Fruit fly (Drosophila melanogaster) whole organism, embryonic: ENCODE data around the gene mask.

ENCODE experiments used
- Antp ChIP-seq: fragments of 200-800 bp; sonication (Bioruptor generic); optimal IDR thresholded peaks from 3 replicates; lab custom pipeline; 2016; ENCODE audit warnings: missing biosample characterization, missing genetic modification characterization
- Asciz ChIP-seq: fragments of 200-800 bp; sonication (Bioruptor generic); optimal IDR thresholded peaks from 2 replicates; lab custom pipeline; 2017; ENCODE audit warnings: missing biosample characterization, mild to moderate bottlenecking, missing genetic modification characterization, missing genetic modification reagents
- Bdp1 ChIP-seq: fragments of 200-800 bp; sonication (Bioruptor generic); optimal IDR thresholded peaks from 3 replicates; lab custom pipeline; 2016; ENCODE audit warnings: missing biosample characterization, missing genetic modification characterization
- CG10209 ChIP-seq: fragments of 200-800 bp; sonication (Bioruptor generic); optimal IDR thresholded peaks from 3 replicates; lab custom pipeline; 2017; ENCODE audit warnings: missing biosample characterization, mild to moderate bottlenecking, missing genetic modification characterization, missing genetic modification reagents
- CG10959 ChIP-seq: fragments of 200-800 bp; sonication (Bioruptor generic); IDR thresholded peaks from 2 replicates; pipeline ENCODE4 v1.3.6; 2022; ENCODE audit warnings: missing biosample characterization, missing genetic modification characterization
- CG10979 ChIP-seq: fragments of 200-800 bp; sonication (Bioruptor generic); optimal IDR thresholded peaks from 2 replicates; lab custom pipeline; 2018; ENCODE audit warnings: missing biosample characterization, mild to moderate bottlenecking, missing genetic modification characterization, moderate library complexity
- CG11560 ChIP-seq: fragments of 200-800 bp; sonication (Bioruptor generic); IDR thresholded peaks from 3 replicates; pipeline ENCODE4 v1.3.6; 2022; ENCODE audit warnings: missing biosample characterization, missing genetic modification characterization
- CG11695 ChIP-seq: fragments of 200-800 bp; sonication (Bioruptor generic); IDR thresholded peaks from 3 replicates; pipeline ENCODE4 v1.3.6; 2022; ENCODE audit warnings: missing biosample characterization, missing genetic modification characterization
- CG12236 ChIP-seq: fragments of 200-800 bp; sonication (Bioruptor generic); optimal IDR thresholded peaks from 2 replicates; lab custom pipeline; 2016; ENCODE audit warnings: missing biosample characterization, missing genetic modification characterization
- CG12659 ChIP-seq: fragments of 200-800 bp; sonication (Bioruptor generic); optimal IDR thresholded peaks from 3 replicates; lab custom pipeline; 2017; ENCODE audit warnings: mild to moderate bottlenecking, missing biosample characterization, missing genetic modification reagents, missing genetic modification characterization
- CG14050 ChIP-seq: fragments of 200-800 bp; sonication (Bioruptor generic); IDR thresholded peaks from 3 replicates; pipeline ENCODE4 v1.3.6; 2022; ENCODE audit warnings: missing biosample characterization, missing genetic modification characterization
- CG1603 ChIP-seq: fragments of 200-800 bp; sonication (Bioruptor generic); optimal IDR thresholded peaks from 2 replicates; lab custom pipeline; 2019; ENCODE audit warnings: missing biosample characterization, mild to moderate bottlenecking, missing genetic modification characterization, moderate library complexity
- CG17328 ChIP-seq: fragments of 200-800 bp; sonication (Bioruptor generic); IDR thresholded peaks from 2 replicates; pipeline ENCODE4 v1.3.6; 2022; ENCODE audit warnings: missing biosample characterization, missing genetic modification characterization
- CG30403 ChIP-seq: fragments of 200-800 bp; sonication (Bioruptor generic); optimal IDR thresholded peaks from 3 replicates; lab custom pipeline; 2016; ENCODE audit warnings: missing biosample characterization, missing genetic modification characterization
- CG30431 ChIP-seq: fragments of 200-800 bp; sonication (Bioruptor generic); optimal IDR thresholded peaks from 2 replicates; lab custom pipeline; 2017; ENCODE audit warnings: missing biosample characterization, missing genetic modification characterization
- CG32772 ChIP-seq: fragments of 200-800 bp; sonication (Bioruptor generic); IDR thresholded peaks from 2 replicates; pipeline ENCODE4 v1.3.6; 2022; ENCODE audit warnings: missing biosample characterization, missing genetic modification characterization
- CG3995 ChIP-seq: fragments of 200-800 bp; sonication (Bioruptor generic); optimal IDR thresholded peaks from 3 replicates; lab custom pipeline; 2016; ENCODE audit warnings: missing biosample characterization, missing genetic modification characterization
- CG4404 ChIP-seq: fragments of 200-800 bp; sonication (Bioruptor generic); IDR thresholded peaks from 2 replicates; pipeline ENCODE4 v1.3.6; 2022; ENCODE audit warnings: missing biosample characterization, missing genetic modification characterization
- CG5180 ChIP-seq: fragments of 200-800 bp; sonication (Bioruptor generic); optimal IDR thresholded peaks from 3 replicates; lab custom pipeline; 2017; ENCODE audit warnings: missing biosample characterization, missing genetic modification characterization, mild to moderate bottlenecking, moderate library complexity, missing genetic modification reagents
- CG6813 ChIP-seq: fragments of 200-800 bp; sonication (Bioruptor generic); optimal IDR thresholded peaks from 2 replicates; lab custom pipeline; 2017; ENCODE audit warnings: missing biosample characterization, missing genetic modification characterization, mild to moderate bottlenecking, moderate library complexity, missing genetic modification reagents
- CG7357 ChIP-seq: fragments of 200-800 bp; sonication (Bioruptor generic); IDR thresholded peaks from 3 replicates; pipeline ENCODE4 v1.3.6; 2022; ENCODE audit warnings: missing biosample characterization, missing genetic modification characterization
- CrebB ChIP-seq: fragments of 200-800 bp; sonication (Bioruptor generic); optimal IDR thresholded peaks from 3 replicates; lab custom pipeline; 2018; ENCODE audit warnings: missing biosample characterization, mild to moderate bottlenecking, missing genetic modification characterization
- Dfd ChIP-seq, 2 experiments: fragments of >200 bp; optimal IDR thresholded peaks; 2 replicates each; lab custom pipeline; 2017; ENCODE audit warnings: missing biosample characterization in 2 of 2, missing genetic modification characterization in 2 of 2
- Drgx ChIP-seq: fragments of 200-800 bp; sonication (Bioruptor generic); IDR thresholded peaks from 2 replicates; pipeline ENCODE4 v1.3.6; 2022; ENCODE audit warnings: missing biosample characterization, missing genetic modification characterization
- H2.0 ChIP-seq: fragments of 200-800 bp; sonication (Bioruptor generic); IDR thresholded peaks from 2 replicates; pipeline ENCODE4 v1.3.6; 2022; ENCODE audit warnings: missing biosample characterization, missing genetic modification characterization
- Rx ChIP-seq: fragments of 200-800 bp; sonication (Bioruptor generic); IDR thresholded peaks from 2 replicates; pipeline ENCODE4 v1.3.6; 2022; ENCODE audit warnings: missing biosample characterization, missing genetic modification characterization
- Side ChIP-seq: fragments of 200-800 bp; sonication (Bioruptor generic); optimal IDR thresholded peaks from 2 replicates; lab custom pipeline; 2016; ENCODE audit warnings: missing biosample characterization, missing genetic modification characterization
- Usf ChIP-seq: fragments of 200-800 bp; sonication (Bioruptor generic); optimal IDR thresholded peaks from 2 replicates; lab custom pipeline; 2017; ENCODE audit warnings: missing genotype, missing biosample characterization, missing genetic modification characterization
- ase ChIP-seq: fragments of 200-800 bp; sonication (Bioruptor generic); IDR thresholded peaks from 3 replicates; pipeline ENCODE4 v1.3.6; 2022; ENCODE audit warnings: missing biosample characterization, missing genetic modification characterization
- ash1 ChIP-seq: fragments of 200-800 bp; sonication (Bioruptor generic); optimal IDR thresholded peaks from 2 replicates; lab custom pipeline; 2018; ENCODE audit warnings: missing biosample characterization, mild to moderate bottlenecking, missing genetic modification characterization
- bsh ChIP-seq, 2 experiments: fragments of 200-800 bp; sonication (Bioruptor generic); optimal IDR thresholded peaks; 2 replicates each; lab custom pipeline; 2017 to 2018; ENCODE audit warnings: mild to moderate bottlenecking in 2 of 2, missing biosample characterization in 2 of 2, missing genetic modification characterization in 2 of 2, moderate library complexity in 1 of 2
- crc ChIP-seq: fragments of 200-800 bp; sonication (Bioruptor generic); optimal IDR thresholded peaks from 2 replicates; lab custom pipeline; 2016; ENCODE audit warnings: missing biosample characterization, missing genetic modification characterization
- fd96Cb ChIP-seq: fragments of 200-800 bp; sonication (Bioruptor generic); optimal IDR thresholded peaks from 2 replicates; lab custom pipeline; 2018; ENCODE audit warnings: missing biosample characterization, mild to moderate bottlenecking, missing genetic modification characterization, moderate library complexity
- gcm ChIP-seq: fragments of 200-800 bp; sonication (Bioruptor generic); optimal IDR thresholded peaks from 2 replicates; lab custom pipeline; 2019; ENCODE audit warnings: missing biosample characterization, mild to moderate bottlenecking, missing genetic modification characterization, moderate library complexity
- ind ChIP-seq: fragments of 200-800 bp; sonication (Bioruptor generic); optimal IDR thresholded peaks from 3 replicates; lab custom pipeline; 2016; ENCODE audit warnings: missing biosample characterization, missing genetic modification characterization
- inv ChIP-seq: fragments of 200-800 bp; sonication (Bioruptor generic); IDR thresholded peaks from 2 replicates; pipeline ENCODE4 v1.3.6; 2022; ENCODE audit warnings: missing biosample characterization, missing genetic modification characterization; ENCODE audit not compliant: partially characterized antibody
- jumu ChIP-seq: fragments of 200-800 bp; sonication (Bioruptor generic); optimal IDR thresholded peaks from 3 replicates; lab custom pipeline; 2016; ENCODE audit warnings: missing biosample characterization, missing genetic modification characterization
- kah ChIP-seq: fragments of 200-800 bp; sonication (Bioruptor generic); optimal IDR thresholded peaks from 2 replicates; lab custom pipeline; 2018; ENCODE audit warnings: missing biosample characterization, mild to moderate bottlenecking, missing genetic modification characterization
- klu ChIP-seq: fragments of 200-800 bp; sonication (Bioruptor generic); IDR thresholded peaks from 2 replicates; pipeline ENCODE4 v1.3.6; 2022; ENCODE audit warnings: missing biosample characterization, missing genetic modification characterization
- lilli ChIP-seq: fragments of 200-800 bp; sonication (Bioruptor generic); optimal IDR thresholded peaks from 3 replicates; lab custom pipeline; 2016; ENCODE audit warnings: missing biosample characterization, missing genetic modification characterization
- lov ChIP-seq, 2 experiments: fragments of 200-800 bp in 1 of 2; fragments of >200 bp in 1 of 2; sonication (Bioruptor generic) in 1 of 2; IDR thresholded peaks in 1 of 2; optimal IDR thresholded peaks in 1 of 2; 2 replicates in 1 of 2; 3 replicates in 1 of 2; pipeline versions ENCODE4 v1.3.6 to Lab custom; 2017 to 2022; ENCODE audit warnings: missing biosample characterization in 1 of 2, missing genetic modification characterization in 1 of 2
- odd ChIP-seq: fragments of 200-800 bp; sonication (Bioruptor generic); optimal IDR thresholded peaks from 2 replicates; lab custom pipeline; 2017; ENCODE audit warnings: missing biosample characterization, mild to moderate bottlenecking, missing genetic modification characterization
- onecut ChIP-seq: fragments of 200-800 bp; sonication (Bioruptor generic); IDR thresholded peaks from 2 replicates; pipeline ENCODE4 v1.3.6; 2022; ENCODE audit warnings: missing biosample characterization, missing genetic modification characterization
- otp ChIP-seq: fragments of 200-800 bp; sonication (Bioruptor generic); IDR thresholded peaks from 3 replicates; pipeline ENCODE4, ENCODE4 v1.3.6; 2022; ENCODE audit warnings: missing biosample characterization, missing genetic modification characterization
- pb ChIP-seq: fragments of 200-800 bp; sonication (Bioruptor generic); optimal IDR thresholded peaks from 3 replicates; lab custom pipeline; 2016; ENCODE audit warnings: missing biosample characterization, missing genetic modification characterization
- pum ChIP-seq: fragments of 200-800 bp; sonication (Bioruptor generic); optimal IDR thresholded peaks from 2 replicates; lab custom pipeline; 2016; ENCODE audit warnings: missing biosample characterization, missing genetic modification characterization
- schlank ChIP-seq: fragments of 200-800 bp; sonication (Bioruptor generic); optimal IDR thresholded peaks from 2 replicates; lab custom pipeline; 2018; ENCODE audit warnings: missing biosample characterization, mild to moderate bottlenecking, missing genetic modification characterization
- wek ChIP-seq: fragments of 200-800 bp; sonication (Bioruptor generic); optimal IDR thresholded peaks from 3 replicates; lab custom pipeline; 2018; ENCODE audit warnings: missing biosample characterization, mild to moderate bottlenecking, missing genetic modification characterization, moderate library complexity
- zen2 ChIP-seq: fragments of 200-800 bp; sonication (Bioruptor generic); IDR thresholded peaks from 3 replicates; pipeline ENCODE4 v1.3.6; 2022; ENCODE audit warnings: missing biosample characterization, missing genetic modification characterization; ENCODE audit not compliant: partially characterized antibody

The mask gene

DNA sequence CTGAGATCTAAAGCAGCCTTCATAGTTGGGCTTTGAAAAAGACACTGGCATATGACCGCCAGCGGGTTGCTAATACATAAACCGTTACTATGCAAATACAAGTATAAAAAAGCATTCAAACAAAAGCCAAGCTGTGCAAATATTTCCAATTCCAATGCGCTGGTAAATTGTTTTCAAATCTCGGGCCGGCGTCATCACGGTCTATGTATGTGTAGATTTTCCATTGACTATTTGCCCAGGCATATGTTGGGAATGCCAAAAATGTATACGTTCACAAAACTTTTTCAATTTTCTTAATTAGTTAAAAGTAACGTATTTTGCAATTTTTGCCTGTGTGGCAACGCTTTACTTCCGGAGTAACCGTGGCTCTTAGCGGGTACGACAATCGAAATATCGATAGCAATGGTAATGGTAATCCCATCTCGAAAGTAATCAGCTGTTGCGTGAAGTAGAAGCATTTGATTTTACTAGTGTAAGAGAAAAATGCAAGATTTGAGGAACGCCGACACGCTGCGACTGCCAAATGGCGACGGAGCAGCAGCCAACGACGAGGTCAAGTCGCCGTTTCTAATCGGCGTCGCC lies 59.5 kb downstream of the mask start, which contains the start of the genes CG34290 and Uck (continued):
- TF ChIP-seq gcm (GFP tag; lab: Kevin White, UChicago) (peak; percentile 38), CG30431 (peak; percentile 49), CG10979 (peak; percentile 58), crc (GFP tag; lab: Kevin White, UChicago) (peak; percentile 69), kah (GFP tag; lab: Kevin White, UChicago) (peak; percentile 57), CG12659 (GFP tag; lab: Kevin White, UChicago) (peak; percentile 91), CG12236 (GFP tag; lab: Kevin White, UChicago) (peak; percentile 72), fd96Cb (tag; lab: Kevin White, UChicago) (peak; percentile 8), wek (GFP tag; lab: Kevin White, UChicago) (peak; percentile 81), lov (optimal IDR thresholded peaks at IDR 0.05; lab: Kevin White, UChicago) (no peak), lov (GFP tag; IDR thresholded peaks at IDR 0.05; lab: Robert Waterston, UW) (peak; percentile 62; the same call in 1 of the 3 replicates), Asciz (GFP tag; lab: Kevin White, UChicago) (peak; percentile 70), CG32772 (0 out of 2 replicates have a peak, but pooled peaks have one; percentile 14), CG6813 (GFP tag; lab: Kevin White, UChicago) (peak; percentile 81), otp (GFP tag; lab: Robert Waterston, UW) (peak; percentile 89), Antp (GFP tag; lab: Kevin White, UChicago) (peak; percentile 59), CG7357 (GFP tag; lab: Robert Waterston, UW) (no peak), Dfd (GFP tag; optimal IDR thresholded peaks at IDR 0.05; lab: Kevin White, UChicago) (no peak), lilli (GFP tag; lab: Kevin White, UChicago) (peak; percentile 69), Drgx (GFP tag; lab: Robert Waterston, UW) (no peak), onecut (GFP tag; lab: Robert Waterston, UW) (peak; percentile 74), CrebB (tag; lab: Kevin White, UChicago) (peak; percentile 85), zen2 (peak; percentile 83), CG30403 (GFP tag; lab: Kevin White, UChicago) (peak; percentile 52), CG10959 (GFP tag; lab: Robert Waterston, UW) (peak; percentile 30; the same call in 1 of the 2 replicates), Rx (GFP tag; lab: Robert Waterston, UW) (peak; percentile 39; the same call in 1 of the 2 replicates), CG5180 (peak; percentile 60), pb (GFP tag; lab: Kevin White, UChicago) (peak; percentile 85), Usf (GFP tag; lab: Kevin White, UChicago) (peak; percentile 6), H2.0 (peak; percentile 56), odd (GFP tag; lab: Kevin White, UChicago) (peak; percentile 79), bsh (GFP tag; optimal IDR thresholded peaks at IDR 0.05; lab: Kevin White, UChicago) (peak in 1 of 2 experiments; percentile 61), jumu (GFP tag; lab: Kevin White, UChicago) (peak; percentile 13), CG10209 (GFP tag; lab: Kevin White, UChicago) (peak; percentile 79), ind (peak; percentile 51), klu (GFP tag; lab: Robert Waterston, UW) (no peak), ash1 (peak; percentile 83), inv (GFP tag; lab: Robert Waterston, UW) (peak; percentile 66; the same call in 1 of the 2 replicates), schlank (tag; lab: Kevin White, UChicago) (peak; percentile 80), CG17328 (GFP tag; lab: Robert Waterston, UW) (peak; percentile 70; the same call in 1 of the 2 replicates), CG1603 (tag; lab: Kevin White, UChicago) (peak; percentile 90), pum (GFP tag; lab: Kevin White, UChicago) (peak; percentile 44), CG14050 (GFP tag; lab: Robert Waterston, UW) (peak; percentile 58), Side (GFP tag; lab: Kevin White, UChicago) (peak; percentile 89), CG4404 (no peak), ase (peak; percentile 71; the same call in 2 of the 3 replicates), CG11695 (GFP tag; lab: Robert Waterston, UW) (peak; percentile 44; the same call in 1 of the 3 replicates), CG11560 (no peak), Bdp1 (GFP tag; lab: Kevin White, UChicago) (peak; percentile 41), CG3995 (GFP tag; lab: Kevin White, UChicago) (peak; percentile 78)
